Worm (Caenorhabditis elegans) whole organism, midembryonic: Measurements from ENCODE around the gene mtre-1.

Experiments used
- T22C8.4 ChIP-seq: fragments of 200-800 bp; sonication (Bioruptor generic); IDR thresholded peaks from 2 replicates; pipeline ENCODE4 v1.3.6; 2022; ENCODE audit warnings: missing genetic modification characterization, missing compliant biosample characterization
- flt-1 ChIP-seq: fragments of 200-800 bp; sonication (Bioruptor generic); IDR thresholded peaks from 2 replicates; pipeline ENCODE4 v1.3.6; 2022; ENCODE audit warnings: missing genetic modification characterization, missing compliant biosample characterization
- klf-2 ChIP-seq: fragments of 200-800 bp; sonication (Bioruptor generic); conservative IDR thresholded peaks from 2 replicates; pipeline ENCODE4 v1.3.6; 2022; ENCODE audit warnings: missing genetic modification reagents, missing genetic modification characterization, missing compliant biosample characterization
- ref-1 ChIP-seq: fragments of 200-800 bp; sonication (Bioruptor generic); conservative IDR thresholded peaks from 2 replicates; pipeline ENCODE4 v1.3.6; 2022; ENCODE audit warnings: missing genetic modification reagents, missing genetic modification characterization, missing compliant biosample characterization
- tab-1 ChIP-seq: fragments of 200-800 bp; sonication (Bioruptor generic); IDR thresholded peaks from 2 replicates; pipeline ENCODE4 v1.3.6; 2022; ENCODE audit warnings: missing genetic modification characterization, missing compliant biosample characterization
- ztf-23 ChIP-seq: fragments of 200-800 bp; sonication (Bioruptor generic); IDR thresholded peaks from 2 replicates; pipeline ENCODE4 v1.3.6; 2022; ENCODE audit warnings: missing genetic modification reagents, missing genetic modification characterization, missing compliant biosample characterization
- ztf-29 ChIP-seq: fragments of 200-800 bp; sonication (Bioruptor generic); IDR thresholded peaks from 2 replicates; pipeline ENCODE4 v1.3.6; 2022; ENCODE audit warnings: missing genetic modification reagents, missing genetic modification characterization, missing compliant biosample characterization

DNA sequence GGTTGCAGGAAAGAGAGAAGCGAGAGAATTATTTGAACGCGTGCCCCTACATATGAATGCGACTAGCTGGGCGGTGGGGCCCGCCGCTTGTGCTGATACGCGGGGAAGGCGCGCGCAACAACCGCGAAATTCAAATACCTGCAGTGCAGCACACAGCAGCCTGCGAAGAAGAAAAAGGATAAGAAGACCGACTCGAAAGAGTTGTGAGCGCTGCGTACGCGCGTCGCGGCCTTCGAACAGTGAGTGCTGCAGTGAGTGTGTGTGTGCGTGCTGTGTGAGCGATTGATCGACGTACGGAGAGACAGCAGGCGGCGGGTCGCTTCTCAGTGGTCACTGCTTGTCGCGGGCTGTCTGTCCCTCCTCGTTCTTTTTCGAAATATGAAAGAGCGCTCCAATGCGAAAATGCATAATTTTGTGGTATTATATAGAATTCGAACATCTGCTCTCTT is 22.1 kb downstream of the mtre-1 start:
- TF ChIP-seq flt-1 (peak; percentile 74; the same call in 1 of the 2 replicates), ztf-29 (GFP tag; lab: Robert Waterston, UW) (peak; percentile 60; the same call in 1 of the 2 replicates), tab-1 (no peak), ref-1 (GFP tag; lab: Robert Waterston, UW) (no peak), klf-2 (no peak), T22C8.4 (GFP tag; lab: Robert Waterston, UW) (peak; percentile 62), ztf-23 (GFP tag; lab: Robert Waterston, UW) (peak; percentile 79)
